Worm (Caenorhabditis elegans): ENCODE measurements around the gene Y51A2B.5.

The Y51A2B.5 gene

ce11 chrV:18346080-18346479 is 43.0 kb upstream of the Y51A2B.5 start:
- peak; percentile 53 for TF ChIP-seq mcd-1 (GFP tag; IDR thresholded peaks at IDR 0.05)
- no peak for TF ChIP-seq D2030.7 (GFP tag; IDR thresholded peaks at IDR 0.05)
- TF ChIP-seq F22D6.2 (tag; optimal IDR thresholded peaks at IDR 0.05), result peak; percentile 73
- peak; percentile 62 for TF ChIP-seq nhr-90 (tag; optimal IDR thresholded peaks at IDR 0.05)
- TF ChIP-seq egl-44 (GFP tag; IDR thresholded peaks at IDR 0.05), result peak; percentile 83; the same call in 1 of the 2 replicates
- TF ChIP-seq ztf-26 (tag; optimal IDR thresholded peaks at IDR 0.05), result peak; percentile 79
- TF ChIP-seq F52B5.7 (tag; optimal IDR thresholded peaks at IDR 0.05), result no peak
- TF ChIP-seq ceh-27 (GFP tag; optimal IDR thresholded peaks at IDR 0.05), result no peak
- peak; percentile 57; the same call in 1 of the 2 replicates for TF ChIP-seq K11D2.4 (GFP tag; IDR thresholded peaks at IDR 0.05)
- TF ChIP-seq Y53G8AR.9 (GFP tag; conservative IDR thresholded peaks at IDR 0.05), result 0 out of 2 replicates have a peak, but pooled peaks have one; percentile 30
- peak; percentile 40 for TF ChIP-seq madf-10 (tag; optimal IDR thresholded peaks at IDR 0.05)
- peak; percentile 22 to 76 for TF ChIP-seq let-607 (tag; optimal IDR thresholded peaks at IDR 0.05)
- peak; percentile 13 for TF ChIP-seq repo-1 (tag; optimal IDR thresholded peaks at IDR 0.05)
- TF ChIP-seq chd-7 (tag; optimal IDR thresholded peaks at IDR 0.05), result peak; percentile 55
- TF ChIP-seq let-526 (GFP tag; IDR thresholded peaks at IDR 0.05), result 0 out of 2 replicates have a peak, but pooled peaks have one; percentile 13
- TF ChIP-seq somi-1 (GFP tag; optimal IDR thresholded peaks at IDR 0.05), result peak; percentile 24
- TF ChIP-seq nfyb-1 (GFP tag; IDR thresholded peaks at IDR 0.05), result 0 out of 2 replicates have a peak, but pooled peaks have one; percentile 57
- peak; percentile 25; the same call in 1 of the 2 replicates for TF ChIP-seq cebp-1 (GFP tag; IDR thresholded peaks at IDR 0.05)
- peak; percentile 77 for TF ChIP-seq cebp-1 (tag; optimal IDR thresholded peaks at IDR 0.05)
- TF ChIP-seq lin-40 (tag; optimal IDR thresholded peaks at IDR 0.05), result no peak
- TF ChIP-seq ets-4 (GFP tag; optimal IDR thresholded peaks at IDR 0.05), result peak; percentile 99
- peak; percentile 94 for TF ChIP-seq atf-7 (tag; optimal IDR thresholded peaks at IDR 0.05)
- peak; percentile 96 for TF ChIP-seq ztf-22 (GFP tag; optimal IDR thresholded peaks at IDR 0.05)
- TF ChIP-seq pbrm-1 (GFP tag; IDR thresholded peaks at IDR 0.05), result no peak
- peak; percentile 72 for TF ChIP-seq tlf-1 (GFP tag; optimal IDR thresholded peaks at IDR 0.05)
- TF ChIP-seq C06A6.2 (GFP tag; conservative IDR thresholded peaks at IDR 0.05), result 0 out of 2 replicates have a peak, but pooled peaks have one; percentile 27
- TF ChIP-seq ceh-100 (GFP tag; IDR thresholded peaks at IDR 0.05), result no peak
- TF ChIP-seq B0336.3 (GFP tag; IDR thresholded peaks at IDR 0.05), result peak; percentile 77
- peak; percentile 58 for TF ChIP-seq tbp1 (GFP tag; optimal IDR thresholded peaks at IDR 0.05)
- peak; percentile 99 for TF ChIP-seq nhr-80 (tag; optimal IDR thresholded peaks at IDR 0.05)
- TF ChIP-seq snpc-4 (GFP tag; optimal IDR thresholded peaks at IDR 0.05), result no peak
- TF ChIP-seq snpc-4 (tag; optimal IDR thresholded peaks at IDR 0.05), result peak in 2 of 4 experiments; percentile 5 to 76
- peak; percentile 25 for TF ChIP-seq unc-62 (GFP tag; optimal IDR thresholded peaks at IDR 0.05)
- TF ChIP-seq B0035.1 (tag; optimal IDR thresholded peaks at IDR 0.05), result no peak
- peak; percentile 88 for TF ChIP-seq dox-1 (GFP tag; IDR thresholded peaks at IDR 0.05)

ce11 chrV:18350046-18350445 is 39.0 kb upstream of the Y51A2B.5 start, which contains the start of gene C08E8.3:
C08E8.3 (plus strand) TSS chrV:18350129.
- no peak for TF ChIP-seq atf-7 (tag; optimal IDR thresholded peaks at IDR 0.05)
- 0 out of 2 replicates have a peak, but pooled peaks have one; percentile 10 for TF ChIP-seq nfyb-1 (GFP tag; IDR thresholded peaks at IDR 0.05)

DNA sequence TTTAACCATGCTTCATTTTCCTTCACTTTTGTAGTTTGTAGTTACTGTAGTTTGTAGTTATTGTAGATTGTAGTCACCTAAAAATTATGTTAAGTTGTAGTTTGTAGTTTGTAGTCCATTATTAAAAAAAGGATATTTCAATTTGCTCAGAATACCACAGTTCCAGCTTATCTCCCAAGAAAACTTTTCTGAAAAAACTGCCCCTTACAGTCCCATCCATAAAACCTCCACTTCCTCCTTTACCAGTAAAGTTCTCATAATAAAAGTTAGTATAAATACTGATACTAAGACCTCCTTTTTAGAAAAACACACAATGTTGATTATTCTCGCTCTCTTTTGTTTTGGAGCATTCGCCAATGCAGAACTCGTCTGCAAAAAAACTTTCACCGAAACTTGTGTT is 38.4 kb upstream of the Y51A2B.5 start, which contains the start of gene C08E8.11:
Gene C08E8.11, plus strand, starts transcription at position 301 of the 400 bp plus-strand sequence.
- TF ChIP-seq nhr-179 (tag; optimal IDR thresholded peaks at IDR 0.05) (no peak), chd-7 (tag; optimal IDR thresholded peaks at IDR 0.05) (no peak), lag-1 (GFP tag; IDR thresholded peaks at IDR 0.05) (no peak), hlh-12 (tag; optimal IDR thresholded peaks at IDR 0.05) (no peak), ama-1 (optimal IDR thresholded peaks at IDR 0.05) (no peak), ama-1 (GFP tag; optimal IDR thresholded peaks at IDR 0.05) (no peak), attf-3 (GFP tag; conservative IDR thresholded peaks at IDR 0.05) (no peak), snpc-4 (GFP tag; optimal IDR thresholded peaks at IDR 0.05) (no peak), snpc-4 (tag; optimal IDR thresholded peaks at IDR 0.05) (no peak)
